Worm (Caenorhabditis elegans): ENCODE data around the gene ift-43.

The ift-43 gene

ce11 chrII:5688959-5689358 lies 28.4 kb upstream of the ift-43 start, which contains the start of gene C25H3.11 (continued):
- TF ChIP-seq C16A3.4 (tag; optimal IDR thresholded peaks at IDR 0.05), result peak; percentile 24
- no peak for TF ChIP-seq efl-3 (GFP tag; optimal IDR thresholded peaks at IDR 0.05)
- TF ChIP-seq unc-62 (GFP tag; optimal IDR thresholded peaks at IDR 0.05), result no peak
- no peak for TF ChIP-seq isw-1 (GFP tag; IDR thresholded peaks at IDR 0.05)
- TF ChIP-seq grh-1 (GFP tag; IDR thresholded peaks at IDR 0.05), result no peak
- no peak for TF ChIP-seq ceh-63 (GFP tag; optimal IDR thresholded peaks at IDR 0.05)
- TF ChIP-seq mab-9 (GFP tag; IDR thresholded peaks at IDR 0.05), result no peak
- TF ChIP-seq mep-1 (tag; optimal IDR thresholded peaks at IDR 0.05), result peak; percentile 31
- TF ChIP-seq hlh-4 (tag; optimal IDR thresholded peaks at IDR 0.05), result no peak
- no peak for TF ChIP-seq hpl-2 (GFP tag; optimal IDR thresholded peaks at IDR 0.05)
- peak; percentile 70 for TF ChIP-seq nhr-85 (tag)
- peak; percentile 56 for TF ChIP-seq lin-14 (GFP tag; optimal IDR thresholded peaks at IDR 0.05)
- no peak for TF ChIP-seq snpc-4 (tag; optimal IDR thresholded peaks at IDR 0.05)
- TF ChIP-seq dsc-1 (tag; optimal IDR thresholded peaks at IDR 0.05), result peak; percentile 9
- TF ChIP-seq elt-2 (tag; optimal IDR thresholded peaks at IDR 0.05), result peak; percentile 34
- TF ChIP-seq lin-39 (tag; optimal IDR thresholded peaks at IDR 0.05), result no peak
- peak in 2 of 3 experiments; percentile 9 to 27 for TF ChIP-seq dpl-1 (GFP tag; optimal IDR thresholded peaks at IDR 0.05)
- no peak for TF ChIP-seq pag-3 (tag; optimal IDR thresholded peaks at IDR 0.05; ENCODE audit: borderline replicate concordance, insufficient read depth)
- no peak for TF ChIP-seq sup-37 (GFP tag; optimal IDR thresholded peaks at IDR 0.05)
- TF ChIP-seq C34B4.2 (tag; optimal IDR thresholded peaks at IDR 0.05), result no peak
- TF ChIP-seq sox-4 (tag; optimal IDR thresholded peaks at IDR 0.05), result no peak
- TF ChIP-seq lin-13 (GFP tag; optimal IDR thresholded peaks at IDR 0.05), result no peak
- no peak for TF ChIP-seq sptf-1 (tag; optimal IDR thresholded peaks at IDR 0.05)
- TF ChIP-seq lsy-2 (tag; optimal IDR thresholded peaks at IDR 0.05), result peak; percentile 11 to 14
- TF ChIP-seq nhr-11 (tag; optimal IDR thresholded peaks at IDR 0.05), result no peak
- peak; percentile 31 for TF ChIP-seq nhr-20 (tag; optimal IDR thresholded peaks at IDR 0.05)
- peak; percentile 40 for TF ChIP-seq nhr-71 (tag; optimal IDR thresholded peaks at IDR 0.05)

ce11 chrII:5680703-5681102 lies 20.1 kb upstream of the ift-43 start, which contains the start of gene flp-27:
TSS of gene flp-27 (plus strand) at chrII:5681003.
- TF ChIP-seq irx-1 (tag; optimal IDR thresholded peaks at IDR 0.05), result no peak
- no peak for TF ChIP-seq Y116A8C.19 (tag; optimal IDR thresholded peaks at IDR 0.05; ENCODE audit: borderline replicate concordance)
- TF ChIP-seq fkh-4 (tag; optimal IDR thresholded peaks at IDR 0.05; ENCODE audit: borderline replicate concordance), result no peak
- no peak for TF ChIP-seq ama-1 (optimal IDR thresholded peaks at IDR 0.05)
- no peak for TF ChIP-seq nhr-85 (tag)
- TF ChIP-seq pqm-1 (tag; optimal IDR thresholded peaks at IDR 0.05), result no peak

ce11 chrII:5669580-5669979 lies 9.0 kb upstream of the ift-43 start, which contains the start of gene C25H3.17:
TSS of gene C25H3.17 (minus strand) at chrII:5669680.
- no peak for TF ChIP-seq fkh-10 (GFP tag; optimal IDR thresholded peaks at IDR 0.05)
- TF ChIP-seq nhr-71 (tag; optimal IDR thresholded peaks at IDR 0.05), result no peak
- TF ChIP-seq lin-15B (tag; optimal IDR thresholded peaks at IDR 0.05), result no peak
- no peak for TF ChIP-seq mdl-1 (tag; optimal IDR thresholded peaks at IDR 0.05)
- TF ChIP-seq nhr-20 (tag; optimal IDR thresholded peaks at IDR 0.05), result no peak
- no peak for TF ChIP-seq ets-5 (GFP tag; IDR thresholded peaks at IDR 0.05)
- TF ChIP-seq ceh-88 (GFP tag; IDR thresholded peaks at IDR 0.05), result no peak
- TF ChIP-seq nhr-47 (tag; optimal IDR thresholded peaks at IDR 0.05), result no peak
- TF ChIP-seq nhr-76 (tag; optimal IDR thresholded peaks at IDR 0.05), result no peak
- no peak for TF ChIP-seq snu-23 (GFP tag; optimal IDR thresholded peaks at IDR 0.05)

Measured in whole organism, L1 larva.